Worm (Caenorhabditis elegans) whole organism, late embryonic: ENCODE results near the gene srx-44.

Experiments used
- K09A11.1 ChIP-seq: sonication (generic microtip); optimal IDR thresholded peaks from 2 replicates; lab custom pipeline; 2017; ENCODE audit warnings: antibody characterized with exemption, mild to moderate bottlenecking, missing genetic modification characterization, missing compliant biosample characterization; ENCODE audit not compliant: insufficient read depth
- ama-1 ChIP-seq: fragments of 150-350 bp; optimal IDR thresholded peaks from 2 replicates; lab custom pipeline; 2014
- ceh-6 ChIP-seq: fragments of 200-800 bp; sonication (Bioruptor generic); optimal IDR thresholded peaks from 2 replicates; lab custom pipeline; 2018; ENCODE audit warnings: mild to moderate bottlenecking, missing genetic modification characterization, missing compliant biosample characterization
- ceh-9 ChIP-seq: sonication (generic microtip); optimal IDR thresholded peaks from 2 replicates; lab custom pipeline; 2016; ENCODE audit warnings: mild to moderate bottlenecking, missing genetic modification characterization, inconsistent platforms, missing compliant biosample characterization
- che-1 ChIP-seq: sonication (generic microtip); optimal IDR thresholded peaks from 2 replicates; lab custom pipeline; 2016; ENCODE audit warnings: mild to moderate bottlenecking, missing genetic modification characterization, missing compliant biosample characterization
- eyg-1 ChIP-seq: sonication (generic microtip); optimal IDR thresholded peaks from 2 replicates; lab custom pipeline; 2016; ENCODE audit warnings: missing genotype, missing genetic modification characterization, missing compliant biosample characterization
- hlh-30 ChIP-seq: sonication (generic microtip); optimal IDR thresholded peaks from 2 replicates; lab custom pipeline; 2017; ENCODE audit warnings: antibody characterized with exemption, missing genetic modification characterization, missing compliant biosample characterization; ENCODE audit not compliant: insufficient read depth
- hlh-6 ChIP-seq: sonication (generic microtip); optimal IDR thresholded peaks from 2 replicates; lab custom pipeline; 2016; ENCODE audit warnings: missing genotype, missing genetic modification characterization, missing compliant biosample characterization
- hlh-8 ChIP-seq: sonication (generic microtip); optimal IDR thresholded peaks from 2 replicates; lab custom pipeline; 2016; ENCODE audit warnings: missing genotype, missing genetic modification characterization, missing compliant biosample characterization
- odd-2 ChIP-seq: sonication (generic microtip); optimal IDR thresholded peaks from 2 replicates; lab custom pipeline; 2017; ENCODE audit warnings: antibody characterized with exemption, mild to moderate bottlenecking, missing genetic modification characterization, missing compliant biosample characterization
- rnt-1 ChIP-seq: sonication (generic microtip); optimal IDR thresholded peaks from 2 replicates; lab custom pipeline; 2016; ENCODE audit warnings: missing genetic modification characterization, missing compliant biosample characterization

DNA sequence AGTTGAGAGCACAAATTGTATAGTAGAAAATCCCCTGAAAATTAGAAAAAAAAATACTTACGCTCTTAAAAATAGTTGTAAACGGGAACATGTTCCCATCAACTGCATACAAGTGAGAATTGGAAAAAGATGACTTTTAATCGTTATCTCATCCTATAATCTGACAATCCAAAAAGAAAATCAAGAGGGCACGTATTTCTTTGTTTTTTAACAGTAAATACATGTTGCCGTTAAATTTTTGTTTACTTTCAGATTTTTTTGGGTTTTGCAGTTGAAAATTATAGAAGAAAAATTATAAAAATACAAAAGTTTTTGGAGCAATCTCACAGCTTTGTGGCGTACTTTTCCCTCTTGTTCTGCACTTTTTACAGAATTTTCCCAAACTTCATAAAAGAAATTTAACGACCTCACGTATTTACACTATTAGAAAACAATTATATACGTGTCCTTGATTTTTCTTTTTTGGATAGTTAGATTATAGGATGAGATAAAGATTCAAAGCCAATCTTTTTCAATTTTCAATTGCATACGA is 23.4 kb upstream of the srx-44 start, which contains the start of the genes C06C6.9 and C06C6.8:
- no peak for TF ChIP-seq hlh-6
- TF ChIP-seq ceh-6 (GFP tag; lab: Kevin White, UChicago): no peak
- no peak for TF ChIP-seq K09A11.1 (tag; lab: Kevin White, UChicago)
- no peak for TF ChIP-seq ceh-9 (tag; lab: Kevin White, UChicago)
- no peak for TF ChIP-seq hlh-8 (tag; lab: Kevin White, UChicago)
- no peak for TF ChIP-seq odd-2
- no peak for TF ChIP-seq ama-1
- no peak for TF ChIP-seq che-1 (tag; lab: Kevin White, UChicago)
- TF ChIP-seq hlh-30: no peak
- no peak for TF ChIP-seq rnt-1 (tag; lab: Kevin White, UChicago)
- no peak for TF ChIP-seq eyg-1 (tag; lab: Kevin White, UChicago)
